Worm (Caenorhabditis elegans) whole organism, midembryonic: Measurements from ENCODE around the gene vps-33.1.

Experiments used
- T22C8.4 ChIP-seq: fragments of 200-800 bp; sonication (Bioruptor generic); IDR thresholded peaks from 2 replicates; pipeline ENCODE4 v1.3.6; 2022; ENCODE audit warnings: missing genetic modification characterization, missing compliant biosample characterization
- cog-1 ChIP-seq: sonication (generic microtip); optimal IDR thresholded peaks from 2 replicates; lab custom pipeline; 2016; ENCODE audit warnings: missing genetic modification characterization, missing compliant biosample characterization
- flt-1 ChIP-seq: fragments of 200-800 bp; sonication (Bioruptor generic); IDR thresholded peaks from 2 replicates; pipeline ENCODE4 v1.3.6; 2022; ENCODE audit warnings: missing genetic modification characterization, missing compliant biosample characterization
- klf-2 ChIP-seq: fragments of 200-800 bp; sonication (Bioruptor generic); conservative IDR thresholded peaks from 2 replicates; pipeline ENCODE4 v1.3.6; 2022; ENCODE audit warnings: missing genetic modification reagents, missing genetic modification characterization, missing compliant biosample characterization
- med-1 ChIP-seq: sonication (generic microtip); optimal IDR thresholded peaks from 2 replicates; lab custom pipeline; 2017; ENCODE audit warnings: missing genetic modification characterization, mild to moderate bottlenecking, missing compliant biosample characterization, antibody characterized with exemption, missing genetic modification reagents; ENCODE audit not compliant: insufficient read depth
- ref-1 ChIP-seq: fragments of 200-800 bp; sonication (Bioruptor generic); conservative IDR thresholded peaks from 2 replicates; pipeline ENCODE4 v1.3.6; 2022; ENCODE audit warnings: missing genetic modification reagents, missing genetic modification characterization, missing compliant biosample characterization
- tab-1 ChIP-seq: fragments of 200-800 bp; sonication (Bioruptor generic); IDR thresholded peaks from 2 replicates; pipeline ENCODE4 v1.3.6; 2022; ENCODE audit warnings: missing genetic modification characterization, missing compliant biosample characterization
- ztf-23 ChIP-seq: fragments of 200-800 bp; sonication (Bioruptor generic); IDR thresholded peaks from 2 replicates; pipeline ENCODE4 v1.3.6; 2022; ENCODE audit warnings: missing genetic modification reagents, missing genetic modification characterization, missing compliant biosample characterization
- ztf-29 ChIP-seq: fragments of 200-800 bp; sonication (Bioruptor generic); IDR thresholded peaks from 2 replicates; pipeline ENCODE4 v1.3.6; 2022; ENCODE audit warnings: missing genetic modification reagents, missing genetic modification characterization, missing compliant biosample characterization

The vps-33.1 gene

DNA sequence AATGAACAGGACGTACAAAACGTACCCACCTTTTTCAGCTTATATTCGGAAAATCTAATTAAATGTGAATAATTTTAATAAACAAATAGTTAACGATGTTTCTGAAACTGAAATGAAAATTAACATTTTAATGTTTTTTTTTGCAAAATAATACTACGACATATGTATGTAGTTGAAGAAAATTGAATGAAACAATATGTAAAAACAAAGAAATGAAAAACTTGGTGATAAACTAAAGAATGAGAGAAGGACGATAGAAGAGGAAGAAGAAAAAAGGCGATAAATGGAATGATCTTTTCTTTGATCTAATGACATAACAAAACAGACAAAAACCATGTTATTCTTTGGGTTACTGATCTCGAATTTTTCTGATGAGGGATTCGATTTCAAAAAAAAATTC lies 9.6 kb downstream of the vps-33.1 start, which contains the start of gene B0303.11:
Gene B0303.11 (minus strand): TSS at position 101 of the 400 bp plus-strand sequence.
- TF ChIP-seq med-1 (GFP tag; lab: Kevin White, UChicago) (no peak), ztf-29 (GFP tag; lab: Robert Waterston, UW) (no peak), ztf-23 (GFP tag; lab: Robert Waterston, UW) (no peak), cog-1 (tag; lab: Kevin White, UChicago) (no peak), ref-1 (no peak), T22C8.4 (no peak), tab-1 (GFP tag; lab: Robert Waterston, UW) (no peak), flt-1 (no peak), klf-2 (GFP tag; lab: Robert Waterston, UW) (no peak)

DNA sequence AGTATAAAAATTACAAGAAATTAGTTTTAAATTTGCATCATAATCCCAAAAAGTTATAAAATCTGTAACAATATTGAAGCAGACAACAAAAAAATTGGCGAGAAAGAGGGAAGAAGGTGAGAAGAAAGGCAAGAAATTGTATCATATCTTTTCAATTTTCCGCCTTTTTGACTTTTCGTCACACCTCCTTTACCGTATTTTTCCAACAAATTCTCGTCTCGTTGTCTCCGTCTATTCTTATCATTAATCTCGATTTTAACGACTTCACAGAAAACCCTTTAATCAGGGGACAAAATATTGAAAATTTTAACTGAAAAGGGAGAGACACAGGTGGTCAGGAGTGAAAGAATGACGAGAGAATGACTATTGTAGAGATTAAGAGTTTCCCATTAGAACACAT lies 12.2 kb downstream of the vps-33.1 start:
- TF ChIP-seq flt-1 (no peak), klf-2 (GFP tag; lab: Robert Waterston, UW) (no peak), tab-1 (GFP tag; lab: Robert Waterston, UW) (no peak), cog-1 (tag; lab: Kevin White, UChicago) (no peak), ref-1 (no peak), med-1 (GFP tag; lab: Kevin White, UChicago) (no peak), ztf-23 (GFP tag; lab: Robert Waterston, UW) (no peak), ztf-29 (GFP tag; lab: Robert Waterston, UW) (no peak), T22C8.4 (no peak)

- TF ChIP-seq ztf-29 (GFP tag; lab: Robert Waterston, UW) (no peak), T22C8.4 (no peak), med-1 (GFP tag; lab: Kevin White, UChicago) (no peak), tab-1 (GFP tag; lab: Robert Waterston, UW) (no peak), klf-2 (GFP tag; lab: Robert Waterston, UW) (no peak), ref-1 (no peak), cog-1 (tag; lab: Kevin White, UChicago) (no peak), flt-1 (no peak)
Measured at ce11 chrIII:8716084-8716483, 15.4 kb downstream of the vps-33.1 start, which contains the start of gene B0303.14. Gene B0303.14, minus strand, starts transcription at chrIII:8716184.

ce11 chrIII:8717231-8717694 lies 16.5 kb downstream of the vps-33.1 start, which contains the start of gene mrpl-11:
Gene mrpl-11, plus strand, starts transcription at chrIII:8717644.
- TF ChIP-seq ref-1 (no peak), ztf-29 (GFP tag; lab: Robert Waterston, UW) (no peak), cog-1 (tag; lab: Kevin White, UChicago) (no peak), flt-1 (no peak), ztf-23 (GFP tag; lab: Robert Waterston, UW) (no peak), klf-2 (GFP tag; lab: Robert Waterston, UW) (no peak), med-1 (GFP tag; lab: Kevin White, UChicago) (no peak), T22C8.4 (no peak), tab-1 (GFP tag; lab: Robert Waterston, UW) (no peak)

ce11 chrIII:8718592-8718991 lies 17.9 kb downstream of the vps-33.1 start:
- TF ChIP-seq med-1 (GFP tag; lab: Kevin White, UChicago) (no peak), klf-2 (GFP tag; lab: Robert Waterston, UW) (no peak), ztf-23 (GFP tag; lab: Robert Waterston, UW) (no peak), T22C8.4 (no peak)

ce11 chrIII:8719105-8719504 lies 18.4 kb downstream of the vps-33.1 start:
- no peak for TF ChIP-seq T22C8.4
- no peak for TF ChIP-seq flt-1
- TF ChIP-seq ref-1: no peak
- TF ChIP-seq tab-1 (GFP tag; lab: Robert Waterston, UW): no peak
- no peak for TF ChIP-seq cog-1 (tag; lab: Kevin White, UChicago)

DNA sequence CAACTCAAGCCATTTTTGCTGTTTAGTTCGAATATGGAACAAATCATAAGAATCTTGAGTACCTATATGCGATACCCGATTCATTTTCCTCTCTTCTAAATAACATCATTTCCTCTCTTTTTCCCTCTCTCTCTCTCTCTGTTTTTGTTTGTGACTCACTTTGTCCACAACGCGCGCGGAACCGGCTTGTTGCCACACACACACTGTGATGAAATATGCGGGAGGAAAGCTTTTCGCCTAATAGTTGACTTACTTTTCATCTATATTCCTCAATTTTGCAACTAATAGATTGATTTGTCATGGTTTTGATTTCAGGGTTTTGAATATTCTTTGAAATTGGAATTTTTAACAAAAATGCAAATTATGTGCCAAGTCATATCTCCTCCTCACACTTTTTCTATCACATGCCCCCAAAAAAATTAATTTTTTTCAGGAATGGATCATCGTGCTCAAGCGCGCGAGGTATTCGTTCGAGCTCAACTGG lies 19.1 kb downstream of the vps-33.1 start, which contains the start of gene hipr-1:
Gene hipr-1 (plus strand): TSS at position 434 of the 484 bp plus-strand sequence.
- TF ChIP-seq klf-2 (GFP tag; lab: Robert Waterston, UW) (no peak), med-1 (GFP tag; lab: Kevin White, UChicago) (no peak), ztf-29 (GFP tag; lab: Robert Waterston, UW) (no peak), ztf-23 (GFP tag; lab: Robert Waterston, UW) (no peak), ref-1 (no peak), cog-1 (tag; lab: Kevin White, UChicago) (no peak), flt-1 (no peak), tab-1 (GFP tag; lab: Robert Waterston, UW) (no peak), T22C8.4 (no peak)

ce11 chrIII:8725224-8725623 lies 24.5 kb downstream of the vps-33.1 start:
- TF ChIP-seq ref-1 (no peak), klf-2 (GFP tag; lab: Robert Waterston, UW) (no peak), flt-1 (no peak), med-1 (GFP tag; lab: Kevin White, UChicago) (no peak), ztf-29 (GFP tag; lab: Robert Waterston, UW) (no peak), tab-1 (GFP tag; lab: Robert Waterston, UW) (no peak), ztf-23 (GFP tag; lab: Robert Waterston, UW) (no peak), cog-1 (tag; lab: Kevin White, UChicago) (no peak)

ce11 chrIII:8726019-8726894 lies 25.5 kb downstream of the vps-33.1 start:
- no peak for TF ChIP-seq flt-1
- no peak for TF ChIP-seq ref-1
- no peak for TF ChIP-seq klf-2 (GFP tag; lab: Robert Waterston, UW)
- no peak for TF ChIP-seq cog-1 (tag; lab: Kevin White, UChicago)
- no peak for TF ChIP-seq ztf-29 (GFP tag; lab: Robert Waterston, UW)
- no peak for TF ChIP-seq ztf-23 (GFP tag; lab: Robert Waterston, UW)
- no peak for TF ChIP-seq med-1 (GFP tag; lab: Kevin White, UChicago)
- no peak for TF ChIP-seq tab-1 (GFP tag; lab: Robert Waterston, UW)
- no peak for TF ChIP-seq T22C8.4
